Worm (Caenorhabditis elegans) whole organism, early embryonic: ENCODE measurements around the gene dos-1.

Experiments
- B0310.2 ChIP-seq: sonication (generic microtip); optimal IDR thresholded peaks from 2 replicates; lab custom pipeline; 2016; ENCODE audit warnings: mild to moderate bottlenecking, missing genetic modification characterization, missing compliant biosample characterization
- F13C5.2 ChIP-seq: sonication (generic microtip); optimal IDR thresholded peaks from 2 replicates; lab custom pipeline; 2017; ENCODE audit warnings: mild to moderate bottlenecking, missing genetic modification characterization, inconsistent platforms, missing compliant biosample characterization
- aly-1 ChIP-seq: sonication (generic microtip); optimal IDR thresholded peaks from 2 replicates; lab custom pipeline; 2016; ENCODE audit warnings: missing genetic modification characterization, missing compliant biosample characterization
- ama-1 ChIP-seq: fragments of 150-350 bp; optimal IDR thresholded peaks from 2 replicates; lab custom pipeline; 2014
- ceh-13 ChIP-seq: fragments of 200-800 bp; sonication (Bioruptor generic); optimal IDR thresholded peaks from 2 replicates; lab custom pipeline; 2018; ENCODE audit warnings: mild to moderate bottlenecking, missing genetic modification characterization, missing compliant biosample characterization
- ceh-36 ChIP-seq: sonication (generic microtip); optimal IDR thresholded peaks from 2 replicates; lab custom pipeline; 2016; ENCODE audit warnings: missing genetic modification characterization, inconsistent platforms, missing compliant biosample characterization
- flt-1 ChIP-seq: fragments of 200-800 bp; sonication (Bioruptor generic); IDR thresholded peaks from 2 replicates; pipeline ENCODE4 v1.3.6; 2022; ENCODE audit warnings: missing genetic modification characterization, missing compliant biosample characterization
- hmbx-1 ChIP-seq: sonication (generic microtip); optimal IDR thresholded peaks from 2 replicates; lab custom pipeline; 2016; ENCODE audit warnings: mild to moderate bottlenecking, missing genetic modification characterization, missing compliant biosample characterization
- pes-1 ChIP-seq: fragments of 200-800 bp; sonication (Bioruptor generic); IDR thresholded peaks from 2 replicates; pipeline ENCODE4 v1.3.6; 2022; ENCODE audit warnings: missing genetic modification reagents, missing genetic modification characterization, missing compliant biosample characterization
- scrt-1 ChIP-seq: fragments of 200-800 bp; sonication (Bioruptor generic); IDR thresholded peaks from 2 replicates; pipeline ENCODE4 v1.3.6; 2022; ENCODE audit warnings: missing genetic modification characterization, missing compliant biosample characterization
- sea-1 ChIP-seq: fragments of 200-800 bp; sonication (Bioruptor generic); conservative IDR thresholded peaks from 2 replicates; pipeline ENCODE4 v1.3.6; 2022; ENCODE audit warnings: missing genetic modification characterization, missing compliant biosample characterization
- tbx-37 ChIP-seq: fragments of 200-800 bp; sonication (Bioruptor generic); conservative IDR thresholded peaks from 2 replicates; pipeline ENCODE4 v1.3.6; 2022; ENCODE audit warnings: missing genetic modification reagents, missing genetic modification characterization, missing compliant biosample characterization

ce11 chrIII:9114076-9114475 lies 10.3 kb downstream of the dos-1 start:
- TF ChIP-seq ama-1 (lab: Kevin White, UChicago) (no peak), flt-1 (GFP tag; lab: Robert Waterston, UW) (no peak), hmbx-1 (no peak), sea-1 (GFP tag; lab: Robert Waterston, UW) (no peak), scrt-1 (no peak), F13C5.2 (no peak), ceh-36 (no peak), aly-1 (tag; lab: Kevin White, UChicago) (no peak), ceh-13 (GFP tag; lab: Kevin White, UChicago) (no peak), B0310.2 (tag; lab: Kevin White, UChicago) (no peak), tbx-37 (GFP tag; lab: Robert Waterston, UW) (no peak), pes-1 (no peak)
